Fruit fly (Drosophila melanogaster) whole organism, embryonic: ENCODE results near the gene mv.

Source experiments
- Atf-2 ChIP-seq: fragments of 200-800 bp; sonication (Bioruptor generic); optimal IDR thresholded peaks from 2 replicates; lab custom pipeline; 2016; ENCODE audit warnings: missing biosample characterization, missing genetic modification characterization
- Awh ChIP-seq: fragments of 200-800 bp; sonication (Bioruptor generic); IDR thresholded peaks from 2 replicates; pipeline ENCODE4, ENCODE4 v1.3.6; 2022; ENCODE audit warnings: missing biosample characterization, missing genetic modification characterization
- BtbVII ChIP-seq: fragments of 200-800 bp; sonication (Bioruptor generic); optimal IDR thresholded peaks from 3 replicates; lab custom pipeline; 2017; ENCODE audit warnings: missing biosample characterization, mild to moderate bottlenecking, missing genetic modification characterization
- Bteb2 ChIP-seq: fragments of 200-800 bp; sonication (Bioruptor generic); optimal IDR thresholded peaks from 2 replicates; lab custom pipeline; 2016; ENCODE audit warnings: missing biosample characterization, missing genetic modification characterization
- CG10462 ChIP-seq: fragments of 200-800 bp; sonication (Bioruptor generic); optimal IDR thresholded peaks from 2 replicates; lab custom pipeline; 2016; ENCODE audit warnings: missing biosample characterization, missing genetic modification characterization
- CG10543 ChIP-seq: fragments of 200-800 bp; sonication (Bioruptor generic); optimal IDR thresholded peaks from 3 replicates; lab custom pipeline; 2017; ENCODE audit warnings: missing biosample characterization, mild to moderate bottlenecking, missing genetic modification characterization, moderate library complexity
- CG10654 ChIP-seq: fragments of 200-800 bp; sonication (Bioruptor generic); optimal IDR thresholded peaks from 2 replicates; lab custom pipeline; 2016; ENCODE audit warnings: missing biosample characterization, missing genetic modification characterization
- CG11696 ChIP-seq: fragments of 200-800 bp; sonication (Bioruptor generic); IDR thresholded peaks from 2 replicates; pipeline ENCODE4 v1.3.6; 2022; ENCODE audit warnings: missing biosample characterization, missing genetic modification characterization
- CG11723 ChIP-seq: fragments of 200-800 bp; sonication (Bioruptor generic); optimal IDR thresholded peaks from 2 replicates; lab custom pipeline; 2017; ENCODE audit warnings: missing biosample characterization, mild to moderate bottlenecking, missing genetic modification characterization
- CG12769 ChIP-seq: fragments of 200-800 bp; sonication (Bioruptor generic); optimal IDR thresholded peaks from 2 replicates; lab custom pipeline; 2019; ENCODE audit warnings: missing biosample characterization, mild to moderate bottlenecking, missing genetic modification characterization, moderate library complexity
- CG13296 ChIP-seq: fragments of 200-800 bp; sonication (Bioruptor generic); optimal IDR thresholded peaks from 3 replicates; lab custom pipeline; 2018; ENCODE audit warnings: missing biosample characterization, mild to moderate bottlenecking, missing genetic modification characterization
- CG14710 ChIP-seq: fragments of 200-800 bp; sonication (Bioruptor generic); optimal IDR thresholded peaks from 3 replicates; lab custom pipeline; 2019; ENCODE audit warnings: missing biosample characterization, mild to moderate bottlenecking, missing genetic modification characterization, moderate library complexity
- CG15514 ChIP-seq: fragments of 200-800 bp; sonication (Bioruptor generic); optimal IDR thresholded peaks from 3 replicates; lab custom pipeline; 2017; ENCODE audit warnings: missing biosample characterization, missing genetic modification characterization, mild to moderate bottlenecking, moderate library complexity, missing genetic modification reagents
- CG17802 ChIP-seq: fragments of 200-800 bp; sonication (Bioruptor generic); optimal IDR thresholded peaks from 2 replicates; lab custom pipeline; 2018; ENCODE audit warnings: missing biosample characterization, mild to moderate bottlenecking, missing genetic modification characterization, moderate library complexity
- CG4360 ChIP-seq: fragments of 200-800 bp; sonication (Bioruptor generic); IDR thresholded peaks from 2 replicates; pipeline ENCODE4 v1.3.6; 2022; ENCODE audit warnings: missing biosample characterization, missing genetic modification characterization
- CG7745 ChIP-seq: fragments of 200-800 bp; sonication (Bioruptor generic); optimal IDR thresholded peaks from 2 replicates; lab custom pipeline; 2018; ENCODE audit warnings: missing biosample characterization, mild to moderate bottlenecking, missing genetic modification characterization, moderate library complexity
- CG7987 ChIP-seq: fragments of 200-800 bp; sonication (Bioruptor generic); optimal IDR thresholded peaks from 2 replicates; lab custom pipeline; 2018; ENCODE audit warnings: missing biosample characterization, mild to moderate bottlenecking, missing genetic modification characterization, moderate library complexity
- CrebB ChIP-seq: fragments of 200-800 bp; sonication (Bioruptor generic); optimal IDR thresholded peaks from 3 replicates; lab custom pipeline; 2018; ENCODE audit warnings: missing biosample characterization, mild to moderate bottlenecking, missing genetic modification characterization
- Dip2 ChIP-seq: fragments of 200-800 bp; sonication (Bioruptor generic); IDR thresholded peaks from 2 replicates; pipeline ENCODE4 v1.3.6; 2022; ENCODE audit warnings: missing biosample characterization, missing genetic modification characterization
- ERR ChIP-seq: fragments of 200-800 bp; sonication (Bioruptor generic); optimal IDR thresholded peaks from 2 replicates; lab custom pipeline; 2016; ENCODE audit warnings: missing biosample characterization, missing genetic modification characterization
- Ets65A ChIP-seq: fragments of 200-800 bp; sonication (Bioruptor generic); peaks from one replicate; lab custom pipeline; 2016; ENCODE audit warnings: missing biosample characterization, missing genetic modification characterization
- Hey ChIP-seq: fragments of 200-800 bp; sonication (Bioruptor generic); optimal IDR thresholded peaks from 3 replicates; lab custom pipeline; 2018; ENCODE audit warnings: missing biosample characterization, mild to moderate bottlenecking, missing genetic modification characterization
- Hr78 ChIP-seq, 2 experiments: fragments of 200-800 bp in 1 of 2; fragments of >200 bp in 1 of 2; sonication (Bioruptor generic) in 1 of 2; optimal IDR thresholded peaks; 2 replicates each; lab custom pipeline; 2017 to 2019; ENCODE audit warnings: missing biosample characterization in 2 of 2, missing genetic modification characterization in 2 of 2, mild to moderate bottlenecking in 1 of 2, moderate library complexity in 1 of 2
- Mes4 ChIP-seq: fragments of 200-800 bp; sonication (Bioruptor generic); optimal IDR thresholded peaks from 2 replicates; lab custom pipeline; 2016; ENCODE audit warnings: missing biosample characterization, missing genetic modification characterization
- NC2α ChIP-seq: fragments of 200-800 bp; sonication (Bioruptor generic); optimal IDR thresholded peaks from 2 replicates; lab custom pipeline; 2016; ENCODE audit warnings: missing biosample characterization, missing genetic modification characterization
- Nf-YC ChIP-seq: fragments of 200-800 bp; optimal IDR thresholded peaks from 3 replicates; lab custom pipeline; 2019; ENCODE audit warnings: missing biosample characterization, mild to moderate bottlenecking, missing genetic modification characterization, moderate library complexity
- Ptx1 ChIP-seq: fragments of 200-800 bp; sonication (Bioruptor generic); IDR thresholded peaks from 2 replicates; pipeline ENCODE4 v1.3.6; 2022; ENCODE audit warnings: missing biosample characterization, missing genetic modification characterization
- ac ChIP-seq: fragments of 200-800 bp; sonication (Bioruptor generic); optimal IDR thresholded peaks from 3 replicates; lab custom pipeline; 2017; ENCODE audit warnings: missing biosample characterization, mild to moderate bottlenecking, missing genetic modification characterization
- bsh ChIP-seq, 2 experiments: fragments of 200-800 bp; sonication (Bioruptor generic); optimal IDR thresholded peaks; 2 replicates each; lab custom pipeline; 2017 to 2018; ENCODE audit warnings: mild to moderate bottlenecking in 2 of 2, missing biosample characterization in 2 of 2, missing genetic modification characterization in 2 of 2, moderate library complexity in 1 of 2
- chinmo ChIP-seq: fragments of 200-800 bp; sonication (Bioruptor generic); IDR thresholded peaks from 4 replicates; pipeline ENCODE4 v1.3.6; 2022; ENCODE audit warnings: missing biosample characterization, missing genetic modification characterization; ENCODE audit not compliant: partially characterized antibody
- crol ChIP-seq: fragments of 200-800 bp; sonication (Bioruptor generic); IDR thresholded peaks from 2 replicates; pipeline ENCODE4 v1.3.6; 2022; ENCODE audit warnings: missing biosample characterization, missing genetic modification characterization
- cwo ChIP-seq: fragments of 200-800 bp; sonication (Bioruptor generic); optimal IDR thresholded peaks from 3 replicates; lab custom pipeline; 2017; ENCODE audit warnings: missing biosample characterization, missing genetic modification characterization, mild to moderate bottlenecking, moderate library complexity, missing genetic modification reagents
- dati ChIP-seq: fragments of 200-800 bp; sonication (Bioruptor generic); IDR thresholded peaks from 2 replicates; pipeline ENCODE4 v1.3.6; 2022; ENCODE audit warnings: missing biosample characterization, missing genetic modification characterization
- emc ChIP-seq: fragments of 200-800 bp; sonication (Bioruptor generic); optimal IDR thresholded peaks from 2 replicates; lab custom pipeline; 2016; ENCODE audit warnings: missing biosample characterization, missing genetic modification characterization
- exex ChIP-seq: fragments of 200-800 bp; sonication (Bioruptor generic); optimal IDR thresholded peaks from 4 replicates; lab custom pipeline; 2018; ENCODE audit warnings: missing biosample characterization, mild to moderate bottlenecking, missing genetic modification characterization, moderate library complexity
- lbe ChIP-seq: fragments of 200-800 bp; sonication (Bioruptor generic); optimal IDR thresholded peaks from 2 replicates; lab custom pipeline; 2016; ENCODE audit warnings: missing biosample characterization, mild to moderate bottlenecking, missing genetic modification characterization
- mirr ChIP-seq: fragments of 200-800 bp; sonication (Bioruptor generic); optimal IDR thresholded peaks from 3 replicates; lab custom pipeline; 2018; ENCODE audit warnings: missing biosample characterization, mild to moderate bottlenecking, missing genetic modification characterization
- otp ChIP-seq: fragments of 200-800 bp; sonication (Bioruptor generic); IDR thresholded peaks from 3 replicates; pipeline ENCODE4, ENCODE4 v1.3.6; 2022; ENCODE audit warnings: missing biosample characterization, missing genetic modification characterization
- sd ChIP-seq: fragments of 200-800 bp; sonication (Bioruptor generic); optimal IDR thresholded peaks from 3 replicates; lab custom pipeline; 2018; ENCODE audit warnings: missing biosample characterization, mild to moderate bottlenecking, missing genetic modification characterization, moderate library complexity
- sens ChIP-seq: fragments of 200-800 bp; sonication (Bioruptor generic); peaks from one replicate; lab custom pipeline; 2016; ENCODE audit warnings: missing biosample characterization, missing genetic modification characterization
- tll ChIP-seq, 2 experiments: fragments of 200-800 bp in 1 of 2; fragments of >200 bp in 1 of 2; sonication (Bioruptor generic) in 1 of 2; optimal IDR thresholded peaks; 2 replicates each; lab custom pipeline; 2017 to 2019; ENCODE audit warnings: missing biosample characterization in 2 of 2, missing genetic modification characterization in 2 of 2, mild to moderate bottlenecking in 1 of 2, moderate library complexity in 1 of 2
- vvl ChIP-seq: fragments of 200-800 bp; sonication (Bioruptor generic); IDR thresholded peaks from 2 replicates; pipeline ENCODE4 v1.3.6; 2022; ENCODE audit warnings: missing biosample characterization, missing genetic modification characterization
- zen ChIP-seq: fragments of 200-800 bp; sonication (Bioruptor generic); optimal IDR thresholded peaks from 3 replicates; lab custom pipeline; 2018; ENCODE audit warnings: missing biosample characterization, mild to moderate bottlenecking, missing genetic modification characterization, moderate library complexity
- zen2 ChIP-seq: fragments of 200-800 bp; sonication (Bioruptor generic); IDR thresholded peaks from 3 replicates; pipeline ENCODE4 v1.3.6; 2022; ENCODE audit warnings: missing biosample characterization, missing genetic modification characterization; ENCODE audit not compliant: partially characterized antibody

Gene mv

dm6 chr3L:1968805-1969378, 4.9 kb upstream of the mv start (continued):
- TF ChIP-seq zen (tag; lab: Kevin White, UChicago) (no peak), Atf-2 (GFP tag; lab: Kevin White, UChicago) (no peak), ac (GFP tag; lab: Kevin White, UChicago) (no peak), CG13296 (GFP tag; lab: Kevin White, UChicago) (peak; percentile 16), zen2 (GFP tag; lab: Robert Waterston, UW) (no peak), CG14710 (no peak)

- TF ChIP-seq otp (GFP tag; lab: Robert Waterston, UW): no peak
- TF ChIP-seq sens: peak; percentile 17
Measured at dm6 chr3L:1968401-1968800, 4.4 kb upstream of the mv start.

dm6 chr3L:1967452-1968310, 3.7 kb upstream of the mv start:
- TF ChIP-seq tll (GFP tag; optimal IDR thresholded peaks at IDR 0.05; lab: Kevin White, UChicago) (no peak), vvl (GFP tag; lab: Robert Waterston, UW) (peak; percentile 54; the same call in 1 of the 2 replicates), CG7987 (GFP tag; lab: Kevin White, UChicago) (peak; percentile 74), NC2α (no peak), Ets65A (no peak), ERR (GFP tag; lab: Kevin White, UChicago) (no peak), lbe (GFP tag; lab: Kevin White, UChicago) (peak; percentile 11), CG10654 (no peak), sd (tag; lab: Kevin White, UChicago) (peak; percentile 67), CrebB (tag; lab: Kevin White, UChicago) (peak; percentile 4), CG15514 (no peak), crol (GFP tag; lab: Robert Waterston, UW) (peak; percentile 61; the same call in 1 of the 2 replicates), dati (no peak), CG12769 (tag; lab: Kevin White, UChicago) (peak; percentile 74), Dip2 (GFP tag; lab: Robert Waterston, UW) (no peak), BtbVII (GFP tag; lab: Kevin White, UChicago) (peak; percentile 63), Nf-YC (tag; lab: Kevin White, UChicago) (peak; percentile 64), Awh (GFP tag; lab: Robert Waterston, UW) (no peak), CG17802 (tag; lab: Kevin White, UChicago) (no peak), CG11696 (GFP tag; lab: Robert Waterston, UW) (0 out of 2 replicates have a peak, but pooled peaks have one; percentile 8), CG10462 (no peak), Hey (peak; percentile 29), CG7745 (tag; lab: Kevin White, UChicago) (no peak), Hr78 (GFP tag; optimal IDR thresholded peaks at IDR 0.05; lab: Kevin White, UChicago) (peak in 1 of 2 experiments; percentile 67), chinmo (GFP tag; lab: Robert Waterston, UW) (0 out of 4 replicates have a peak, but pooled peaks have one; percentile 81), CG4360 (no peak), Ptx1 (no peak), CG11723 (GFP tag; lab: Kevin White, UChicago) (no peak), CG10543 (GFP tag; lab: Kevin White, UChicago) (peak; percentile 91), exex (tag; lab: Kevin White, UChicago) (peak; percentile 87), emc (GFP tag; lab: Kevin White, UChicago) (no peak), mirr (peak; percentile 67), bsh (GFP tag; optimal IDR thresholded peaks at IDR 0.05; lab: Kevin White, UChicago) (peak in 1 of 2 experiments; percentile 5), Bteb2 (GFP tag; lab: Kevin White, UChicago) (no peak), cwo (GFP tag; lab: Kevin White, UChicago) (peak; percentile 71), Mes4 (GFP tag; lab: Kevin White, UChicago) (no peak)
